Fruit fly (Drosophila melanogaster): ENCODE results near the gene ppk10.

The ppk10 gene

DNA sequence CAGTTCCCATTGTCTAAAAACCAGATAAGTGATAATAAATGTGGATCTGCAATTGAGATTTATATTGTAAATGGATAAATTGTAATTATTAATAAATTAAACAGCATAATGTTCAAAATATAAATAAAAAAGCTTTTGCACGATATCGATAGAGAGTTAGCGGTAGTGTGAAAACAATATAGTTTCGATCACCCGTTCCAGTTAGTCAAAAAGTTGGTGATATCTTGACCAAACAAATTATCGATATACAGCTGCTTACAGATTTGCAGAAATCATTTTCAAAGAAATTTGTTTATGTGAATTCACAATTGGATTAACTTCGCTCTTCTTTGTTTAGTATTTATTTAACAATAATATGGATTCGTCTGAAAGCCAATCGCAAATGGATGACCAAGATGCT lies 13.0 kb downstream of the ppk10 start, which contains the start of gene Nse4 (continued):
- TF ChIP-seq CG11456 (GFP tag; IDR thresholded peaks at IDR 0.05) (no peak), CG10274 (GFP tag; optimal IDR thresholded peaks at IDR 0.05) (no peak), nmo (GFP tag; optimal IDR thresholded peaks at IDR 0.05) (peak; percentile 15), Dll (GFP tag; IDR thresholded peaks at IDR 0.05; ENCODE audit: partially characterized antibody) (peak; percentile 77), fd102C (GFP tag; optimal IDR thresholded peaks at IDR 0.05) (no peak), dysf (GFP tag; IDR thresholded peaks at IDR 0.05) (no peak), nerfin-2 (GFP tag; IDR thresholded peaks at IDR 0.05; ENCODE audit: partially characterized antibody) (peak; percentile 83), CG17829 (tag; optimal IDR thresholded peaks at IDR 0.05) (peak; percentile 10), lola (GFP tag; optimal IDR thresholded peaks at IDR 0.05) (peak in 1 of 3 experiments; percentile 32), CG10267 (tag; optimal IDR thresholded peaks at IDR 0.05) (peak; percentile 31), Doc3 (GFP tag; IDR thresholded peaks at IDR 0.05; ENCODE audit: partially characterized antibody) (peak; percentile 46; the same call in 2 of the 3 replicates), CG12659 (GFP tag; optimal IDR thresholded peaks at IDR 0.05) (peak; percentile 65), CG31388 (GFP tag; optimal IDR thresholded peaks at IDR 0.05) (no peak), tna (GFP tag; IDR thresholded peaks at IDR 0.05; ENCODE audit: partially characterized antibody) (peak; percentile 93), CG18619 (GFP tag; optimal IDR thresholded peaks at IDR 0.05) (no peak), CG42726 (GFP tag; IDR thresholded peaks at IDR 0.05; ENCODE audit: partially characterized antibody) (no peak), z (GFP tag; IDR thresholded peaks at IDR 0.05) (no peak), zf30C (GFP tag; optimal IDR thresholded peaks at IDR 0.05) (no peak), pb (GFP tag; optimal IDR thresholded peaks at IDR 0.05) (no peak), CG30020 (tag; optimal IDR thresholded peaks at IDR 0.05) (peak; percentile 97), CG2116 (GFP tag; optimal IDR thresholded peaks at IDR 0.05) (peak; percentile 69), Dip2 (GFP tag; IDR thresholded peaks at IDR 0.05) (no peak), CG17802 (tag; optimal IDR thresholded peaks at IDR 0.05) (peak; percentile 41), CG7963 (GFP tag; IDR thresholded peaks at IDR 0.05; ENCODE audit: partially characterized antibody) (peak; percentile 90), mam (GFP tag; optimal IDR thresholded peaks at IDR 0.05) (no peak)

DNA sequence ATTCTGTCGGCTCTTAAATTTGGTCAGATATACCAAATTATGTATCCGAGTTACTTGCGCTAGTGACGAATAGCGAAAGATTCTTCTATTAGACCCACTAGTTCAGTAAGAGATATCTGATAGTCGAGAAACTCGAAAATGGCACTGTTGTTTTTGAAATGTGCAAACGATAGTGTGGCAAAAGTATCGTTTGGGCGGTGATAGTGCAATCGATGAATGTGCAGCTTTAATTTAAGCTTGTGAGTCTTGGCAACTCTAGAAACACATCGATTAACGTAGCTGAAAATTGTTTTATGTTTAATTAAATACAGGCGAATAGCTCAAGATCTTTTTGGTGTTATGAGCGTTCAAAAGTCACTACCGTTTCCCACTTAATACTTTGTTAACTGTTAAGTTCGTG lies 14.9 kb downstream of the ppk10 start, which contains the start of gene STUB1:
TSS of gene STUB1 (plus strand) at position 232 of the 400 bp plus-strand sequence.
- TF ChIP-seq B-H2 (GFP tag; optimal IDR thresholded peaks at IDR 0.05) (peak; percentile 52), unc-4 (GFP tag; IDR thresholded peaks at IDR 0.05; ENCODE audit: partially characterized antibody) (peak; percentile 96), CG4730 (GFP tag; IDR thresholded peaks at IDR 0.05) (no peak), Stat92E (GFP tag; optimal IDR thresholded peaks at IDR 0.05) (no peak), CG17328 (GFP tag; IDR thresholded peaks at IDR 0.05) (no peak), CG4854 (GFP tag; optimal IDR thresholded peaks at IDR 0.05) (no peak), Hsf (GFP tag; optimal IDR thresholded peaks at IDR 0.05) (no peak), zen (tag; optimal IDR thresholded peaks at IDR 0.05) (no peak), br (optimal IDR thresholded peaks at IDR 0.05) (no peak), nau (GFP tag; optimal IDR thresholded peaks at IDR 0.05) (no peak), dan (GFP tag; IDR thresholded peaks at IDR 0.05) (no peak), chm (GFP tag; IDR thresholded peaks at IDR 0.05) (no peak), CG18599 (GFP tag; optimal IDR thresholded peaks at IDR 0.05) (no peak), crc (GFP tag; optimal IDR thresholded peaks at IDR 0.05) (no peak), gcm (GFP tag; optimal IDR thresholded peaks at IDR 0.05) (no peak), Ets65A (GFP tag) (peak; percentile 25), Kr (GFP tag; optimal IDR thresholded peaks at IDR 0.05) (no peak), pzg (GFP tag; optimal IDR thresholded peaks at IDR 0.05) (peak; percentile 90), Blimp-1 (GFP tag; optimal IDR thresholded peaks at IDR 0.05) (no peak), Jarid2 (GFP tag; optimal IDR thresholded peaks at IDR 0.05) (no peak), bbx (GFP tag; IDR thresholded peaks at IDR 0.05; ENCODE audit: partially characterized antibody) (peak; percentile 99), lov (optimal IDR thresholded peaks at IDR 0.05) (no peak), lov (GFP tag; IDR thresholded peaks at IDR 0.05) (no peak), sna (GFP tag; IDR thresholded peaks at IDR 0.05; ENCODE audit: partially characterized antibody) (peak; percentile 96), Doc3 (GFP tag; IDR thresholded peaks at IDR 0.05; ENCODE audit: partially characterized antibody) (peak; percentile 97), CG17361 (GFP tag; IDR thresholded peaks at IDR 0.05) (no peak)

Measured in whole organism, embryonic.